Fruit fly (Drosophila melanogaster) whole organism, embryonic: ENCODE results near the gene Try29F.

Experiments
- Ada2b ChIP-seq: fragments of 200-800 bp; sonication (Bioruptor generic); IDR thresholded peaks from 2 replicates; pipeline ENCODE4 v1.3.6; 2022; ENCODE audit warnings: missing biosample characterization, missing genetic modification characterization
- CG10959 ChIP-seq: fragments of 200-800 bp; sonication (Bioruptor generic); IDR thresholded peaks from 2 replicates; pipeline ENCODE4 v1.3.6; 2022; ENCODE audit warnings: missing biosample characterization, missing genetic modification characterization
- CG11695 ChIP-seq: fragments of 200-800 bp; sonication (Bioruptor generic); IDR thresholded peaks from 3 replicates; pipeline ENCODE4 v1.3.6; 2022; ENCODE audit warnings: missing biosample characterization, missing genetic modification characterization
- CG12769 ChIP-seq: fragments of 200-800 bp; sonication (Bioruptor generic); optimal IDR thresholded peaks from 2 replicates; lab custom pipeline; 2019; ENCODE audit warnings: missing biosample characterization, mild to moderate bottlenecking, missing genetic modification characterization, moderate library complexity
- CG15601 ChIP-seq: fragments of 200-800 bp; sonication (Bioruptor generic); optimal IDR thresholded peaks from 3 replicates; lab custom pipeline; 2019; ENCODE audit warnings: missing biosample characterization, mild to moderate bottlenecking, missing genetic modification characterization, moderate library complexity
- CG1603 ChIP-seq: fragments of 200-800 bp; sonication (Bioruptor generic); optimal IDR thresholded peaks from 2 replicates; lab custom pipeline; 2019; ENCODE audit warnings: missing biosample characterization, mild to moderate bottlenecking, missing genetic modification characterization, moderate library complexity
- CG17361 ChIP-seq: fragments of 200-800 bp; sonication (Bioruptor generic); IDR thresholded peaks from 3 replicates; pipeline ENCODE4 v1.3.6; 2022; ENCODE audit warnings: missing biosample characterization, missing genetic modification characterization
- CG17612 ChIP-seq: fragments of 200-800 bp; sonication (Bioruptor generic); IDR thresholded peaks from 2 replicates; pipeline ENCODE4 v1.3.6; 2022; ENCODE audit warnings: missing biosample characterization, missing genetic modification characterization
- CG17829 ChIP-seq: fragments of 200-800 bp; optimal IDR thresholded peaks from 2 replicates; lab custom pipeline; 2019; ENCODE audit warnings: missing biosample characterization, mild to moderate bottlenecking, missing genetic modification characterization, moderate library complexity
- CG18619 ChIP-seq: fragments of 200-800 bp; sonication (Bioruptor generic); optimal IDR thresholded peaks from 3 replicates; lab custom pipeline; 2017; ENCODE audit warnings: missing biosample characterization, mild to moderate bottlenecking, missing genetic modification characterization
- CG2199 ChIP-seq: fragments of 200-800 bp; sonication (Bioruptor generic); IDR thresholded peaks from 3 replicates; pipeline ENCODE4 v1.3.6; 2022; ENCODE audit warnings: missing biosample characterization, missing genetic modification characterization
- CG4404 ChIP-seq: fragments of 200-800 bp; sonication (Bioruptor generic); IDR thresholded peaks from 2 replicates; pipeline ENCODE4 v1.3.6; 2022; ENCODE audit warnings: missing biosample characterization, missing genetic modification characterization
- CG6791 ChIP-seq: fragments of 200-800 bp; sonication (Bioruptor generic); IDR thresholded peaks from 3 replicates; pipeline ENCODE4 v1.3.6; 2022; ENCODE audit warnings: missing biosample characterization, missing genetic modification characterization; ENCODE audit not compliant: partially characterized antibody
- CG7786 ChIP-seq: fragments of 200-800 bp; sonication (Bioruptor generic); optimal IDR thresholded peaks from 2 replicates; lab custom pipeline; 2016; ENCODE audit warnings: missing biosample characterization, missing genetic modification characterization
- CG7987 ChIP-seq: fragments of 200-800 bp; sonication (Bioruptor generic); optimal IDR thresholded peaks from 2 replicates; lab custom pipeline; 2018; ENCODE audit warnings: missing biosample characterization, mild to moderate bottlenecking, missing genetic modification characterization, moderate library complexity
- CG8089 ChIP-seq: fragments of 200-800 bp; sonication (Bioruptor generic); optimal IDR thresholded peaks from 3 replicates; lab custom pipeline; 2016; ENCODE audit warnings: missing biosample characterization, missing genetic modification characterization
- CG8290 ChIP-seq, 3 experiments: fragments of 200-800 bp; sonication (Bioruptor generic); optimal IDR thresholded peaks; 2 replicates each; lab custom pipeline; 2016 to 2019; ENCODE audit warnings: missing biosample characterization in 3 of 3, missing genetic modification characterization in 3 of 3, mild to moderate bottlenecking in 2 of 3, moderate library complexity in 1 of 3
- CG9609 ChIP-seq: fragments of 200-800 bp; sonication (Bioruptor generic); optimal IDR thresholded peaks from 3 replicates; lab custom pipeline; 2016; ENCODE audit warnings: missing biosample characterization, missing genetic modification characterization
- Deaf1 ChIP-seq: fragments of 200-800 bp; optimal IDR thresholded peaks from 3 replicates; lab custom pipeline; 2019; ENCODE audit warnings: missing biosample characterization, mild to moderate bottlenecking, missing genetic modification characterization, moderate library complexity
- Elba2 ChIP-seq: fragments of 200-800 bp; sonication (Bioruptor generic); optimal IDR thresholded peaks from 3 replicates; lab custom pipeline; 2016; ENCODE audit warnings: missing biosample characterization, missing genetic modification characterization
- Ets65A ChIP-seq: fragments of 200-800 bp; sonication (Bioruptor generic); peaks from one replicate; lab custom pipeline; 2016; ENCODE audit warnings: missing biosample characterization, missing genetic modification characterization
- Gsc ChIP-seq: fragments of 200-800 bp; sonication (Bioruptor generic); IDR thresholded peaks from 2 replicates; pipeline ENCODE4 v1.3.6; 2022; ENCODE audit warnings: missing biosample characterization, missing genetic modification characterization
- Hr78 ChIP-seq, 2 experiments: fragments of 200-800 bp in 1 of 2; fragments of >200 bp in 1 of 2; sonication (Bioruptor generic) in 1 of 2; optimal IDR thresholded peaks; 2 replicates each; lab custom pipeline; 2017 to 2019; ENCODE audit warnings: missing biosample characterization in 2 of 2, missing genetic modification characterization in 2 of 2, mild to moderate bottlenecking in 1 of 2, moderate library complexity in 1 of 2
- Med ChIP-seq: fragments of 200-800 bp; sonication (Bioruptor generic); peaks from one replicate; lab custom pipeline; 2016; ENCODE audit warnings: missing biosample characterization, missing genetic modification characterization, mild to moderate bottlenecking, inconsistent platforms, moderate library complexity
- Nf-YC ChIP-seq: fragments of 200-800 bp; optimal IDR thresholded peaks from 3 replicates; lab custom pipeline; 2019; ENCODE audit warnings: missing biosample characterization, mild to moderate bottlenecking, missing genetic modification characterization, moderate library complexity
- abd-A ChIP-seq: fragments of 200-800 bp; sonication (Bioruptor generic); optimal IDR thresholded peaks from 3 replicates; lab custom pipeline; 2019; ENCODE audit warnings: missing biosample characterization, mild to moderate bottlenecking, missing genetic modification characterization, moderate library complexity
- aop ChIP-seq: fragments of 200-800 bp; sonication (Bioruptor generic); IDR thresholded peaks from 2 replicates; pipeline ENCODE4 v1.3.6; 2022; ENCODE audit warnings: missing biosample characterization, missing genetic modification characterization
- ap ChIP-seq: fragments of 200-800 bp; sonication (Bioruptor generic); IDR thresholded peaks from 2 replicates; pipeline ENCODE4 v1.3.6; 2022; ENCODE audit warnings: missing biosample characterization, missing genetic modification characterization
- caup ChIP-seq: fragments of 200-800 bp; sonication (Bioruptor generic); optimal IDR thresholded peaks from 3 replicates; lab custom pipeline; 2017; ENCODE audit warnings: missing biosample characterization, mild to moderate bottlenecking, missing genetic modification characterization, moderate library complexity; ENCODE audit not compliant: severe bottlenecking
- lab ChIP-seq: fragments of 200-800 bp; sonication (Bioruptor generic); optimal IDR thresholded peaks from 3 replicates; lab custom pipeline; 2017; ENCODE audit warnings: missing biosample characterization, missing genetic modification characterization, mild to moderate bottlenecking, moderate library complexity, missing genetic modification reagents
- lmd ChIP-seq: fragments of 200-800 bp; sonication (Bioruptor generic); IDR thresholded peaks from 2 replicates; pipeline ENCODE4 v1.3.6; 2022; ENCODE audit warnings: missing biosample characterization, missing genetic modification characterization
- lov ChIP-seq, 2 experiments: fragments of 200-800 bp in 1 of 2; fragments of >200 bp in 1 of 2; sonication (Bioruptor generic) in 1 of 2; IDR thresholded peaks in 1 of 2; optimal IDR thresholded peaks in 1 of 2; 2 replicates in 1 of 2; 3 replicates in 1 of 2; pipeline versions ENCODE4 v1.3.6 to Lab custom; 2017 to 2022; ENCODE audit warnings: missing biosample characterization in 1 of 2, missing genetic modification characterization in 1 of 2
- otp ChIP-seq: fragments of 200-800 bp; sonication (Bioruptor generic); IDR thresholded peaks from 3 replicates; pipeline ENCODE4, ENCODE4 v1.3.6; 2022; ENCODE audit warnings: missing biosample characterization, missing genetic modification characterization
- pros ChIP-seq: fragments of 200-800 bp; sonication (Bioruptor generic); optimal IDR thresholded peaks from 3 replicates; lab custom pipeline; 2019; ENCODE audit warnings: missing biosample characterization, mild to moderate bottlenecking, missing genetic modification characterization, moderate library complexity
- rib ChIP-seq: fragments of 200-800 bp; sonication (Bioruptor generic); IDR thresholded peaks from 2 replicates; pipeline ENCODE4 v1.3.6; 2022; ENCODE audit warnings: missing biosample characterization, missing genetic modification characterization
- sim ChIP-seq: fragments of 200-800 bp; sonication (Bioruptor generic); IDR thresholded peaks from 2 replicates; pipeline ENCODE4 v1.3.6; 2022; ENCODE audit warnings: missing biosample characterization, missing genetic modification characterization
- sna ChIP-seq: fragments of 200-800 bp; sonication (Bioruptor generic); IDR thresholded peaks from 2 replicates; pipeline ENCODE4 v1.3.6; 2022; ENCODE audit warnings: missing biosample characterization, missing genetic modification characterization; ENCODE audit not compliant: partially characterized antibody
- sr ChIP-seq: fragments of 200-800 bp; sonication (Bioruptor generic); IDR thresholded peaks from 3 replicates; pipeline ENCODE4 v1.3.6; 2022; ENCODE audit warnings: missing biosample characterization, missing genetic modification characterization
- sug ChIP-seq: fragments of 200-800 bp; optimal IDR thresholded peaks from 2 replicates; lab custom pipeline; 2019; ENCODE audit warnings: missing biosample characterization, mild to moderate bottlenecking, missing genetic modification characterization, moderate library complexity
- tup ChIP-seq: fragments of 200-800 bp; sonication (Bioruptor generic); optimal IDR thresholded peaks from 2 replicates; lab custom pipeline; 2016; ENCODE audit warnings: missing biosample characterization, mild to moderate bottlenecking, missing genetic modification characterization, moderate library complexity
- vfl ChIP-seq: fragments of 200-800 bp; sonication (Bioruptor generic); optimal IDR thresholded peaks from 2 replicates; lab custom pipeline; 2016; ENCODE audit warnings: missing biosample characterization, missing genetic modification characterization
- yki ChIP-seq: fragments of >200 bp; optimal IDR thresholded peaks from 3 replicates; lab custom pipeline; 2018
- z ChIP-seq: fragments of 200-800 bp; sonication (Bioruptor generic); IDR thresholded peaks from 3 replicates; pipeline ENCODE4 v1.3.6; 2022; ENCODE audit warnings: missing biosample characterization, missing genetic modification characterization

The Try29F gene

dm6 chr2L:8962254-8962653 is 36.1 kb upstream of the Try29F start, which contains the start of the genes CG9525 and CG32985 (continued):
- TF ChIP-seq CG17829 (no peak), sna (GFP tag; lab: Robert Waterston, UW) (no peak)

- TF ChIP-seq ap (GFP tag; lab: Robert Waterston, UW) (no peak), CG17361 (GFP tag; lab: Robert Waterston, UW) (no peak), CG10959 (GFP tag; lab: Robert Waterston, UW) (no peak), yki (lab: Kevin White, UChicago) (no peak), Ada2b (no peak)
Measured at dm6 chr2L:8964657-8965056, 33.7 kb upstream of the Try29F start, which contains the start of gene CG32984. TSS of gene CG32984 (plus strand) at chr2L:8964957.

dm6 chr2L:8967235-8967634 is 31.1 kb upstream of the Try29F start, which contains the start of gene CG18088:
TSS of gene CG18088 (plus strand) at chr2L:8967535.
- TF ChIP-seq Deaf1 (tag; lab: Kevin White, UChicago) (peak; percentile 45), lov (optimal IDR thresholded peaks at IDR 0.05; lab: Kevin White, UChicago) (no peak), lov (GFP tag; IDR thresholded peaks at IDR 0.05; lab: Robert Waterston, UW) (no peak), otp (GFP tag; lab: Robert Waterston, UW) (no peak), vfl (no peak), sr (GFP tag; lab: Robert Waterston, UW) (no peak), CG7786 (GFP tag; lab: Kevin White, UChicago) (no peak)

dm6 chr2L:8972905-8973304 is 25.4 kb upstream of the Try29F start:
- peak; percentile 100 for TF ChIP-seq CG17612 (GFP tag; lab: Robert Waterston, UW)
- TF ChIP-seq caup (GFP tag; lab: Kevin White, UChicago) = no peak
- TF ChIP-seq CG18619 (GFP tag; lab: Kevin White, UChicago) = no peak
- no peak for TF ChIP-seq Elba2 (GFP tag; lab: Kevin White, UChicago)
- no peak for TF ChIP-seq tup
- no peak for TF ChIP-seq abd-A (tag; lab: Kevin White, UChicago)
- TF ChIP-seq CG8290 (GFP tag; optimal IDR thresholded peaks at IDR 0.05; lab: Kevin White, UChicago) = peak; percentile 70
- TF ChIP-seq CG8290 (tag; optimal IDR thresholded peaks at IDR 0.05; lab: Kevin White, UChicago) = peak in 1 of 2 experiments; percentile 38
- no peak for TF ChIP-seq Med (GFP tag; lab: Kevin White, UChicago)
- no peak for TF ChIP-seq CG6791 (GFP tag; lab: Robert Waterston, UW)

- TF ChIP-seq CG4404 (GFP tag; lab: Robert Waterston, UW) = no peak
- no peak for TF ChIP-seq CG9609 (GFP tag; lab: Kevin White, UChicago)
- no peak for TF ChIP-seq Elba2 (GFP tag; lab: Kevin White, UChicago)
- TF ChIP-seq CG15601 (tag; lab: Kevin White, UChicago) = peak; percentile 5
- no peak for TF ChIP-seq CG7987 (GFP tag; lab: Kevin White, UChicago)
- no peak for TF ChIP-seq z
- TF ChIP-seq sug (tag; lab: Kevin White, UChicago) = peak; percentile 2
- TF ChIP-seq CG2199 (GFP tag; lab: Robert Waterston, UW) = peak; percentile 93
- TF ChIP-seq CG12769 = no peak
- TF ChIP-seq CG8089 (GFP tag; lab: Kevin White, UChicago) = no peak
Measured at dm6 chr2L:8974506-8974905, 23.8 kb upstream of the Try29F start.

dm6 chr2L:8975328-8975727 is 23.0 kb upstream of the Try29F start, which contains the start of gene CG9541:
TSS of gene CG9541 (minus strand) at chr2L:8975428.
- TF ChIP-seq Med (GFP tag; lab: Kevin White, UChicago) (peak; percentile 7), rib (GFP tag; lab: Robert Waterston, UW) (no peak), sim (GFP tag; lab: Robert Waterston, UW) (no peak), lab (GFP tag; lab: Kevin White, UChicago) (no peak), Deaf1 (tag; lab: Kevin White, UChicago) (no peak), Ets65A (GFP tag; lab: Kevin White, UChicago) (peak; percentile 76), Hr78 (GFP tag; optimal IDR thresholded peaks at IDR 0.05; lab: Kevin White, UChicago) (peak in 1 of 2 experiments; percentile 8), lmd (GFP tag; lab: Robert Waterston, UW) (no peak), Nf-YC (tag; lab: Kevin White, UChicago) (no peak), pros (GFP tag; lab: Kevin White, UChicago) (no peak), aop (GFP tag; lab: Robert Waterston, UW) (no peak), CG1603 (tag; lab: Kevin White, UChicago) (no peak), CG11695 (GFP tag; lab: Robert Waterston, UW) (no peak), Gsc (GFP tag; lab: Robert Waterston, UW) (no peak)
